Worm (Caenorhabditis elegans): ENCODE measurements around the gene C49C3.8.
A peak's percentile ranks its signal among the peaks of the same experiment; 100 is the strongest.

Gene C49C3.8

DNA sequence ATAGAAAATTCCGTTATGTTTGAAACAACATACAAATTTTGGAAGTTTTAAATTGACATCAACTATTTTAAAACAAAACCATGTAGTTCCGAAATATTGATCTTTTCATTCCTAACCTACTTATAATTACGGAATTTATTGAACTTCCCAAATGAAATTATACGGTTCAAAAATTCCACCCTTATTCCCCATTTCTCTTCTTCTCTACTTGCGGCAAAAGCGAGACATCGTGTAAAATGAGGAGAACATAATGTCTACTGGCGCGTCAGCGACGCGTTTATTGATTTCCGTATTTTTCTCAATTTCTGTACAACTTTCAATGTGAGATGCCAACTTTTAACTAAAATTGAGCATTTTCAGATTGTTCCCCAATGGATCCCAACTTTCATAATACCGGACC, 6.2 kb upstream of the C49C3.8 start, which contains the start of gene ceh-88:
ceh-88 (plus strand) TSS at position 355 of the 400 bp plus-strand sequence.
- TF ChIP-seq nhr-232 (tag; optimal IDR thresholded peaks at IDR 0.05) (no peak), ceh-31 (tag; optimal IDR thresholded peaks at IDR 0.05) (peak; percentile 3), ceh-48 (tag; optimal IDR thresholded peaks at IDR 0.05) (peak; percentile 88), pha-2 (tag; optimal IDR thresholded peaks at IDR 0.05) (no peak), unc-42 (tag; optimal IDR thresholded peaks at IDR 0.05) (peak; percentile 73), elt-4 (tag; optimal IDR thresholded peaks at IDR 0.05) (no peak), fkh-6 (tag; optimal IDR thresholded peaks at IDR 0.05) (no peak), ets-4 (tag; optimal IDR thresholded peaks at IDR 0.05) (no peak)

DNA sequence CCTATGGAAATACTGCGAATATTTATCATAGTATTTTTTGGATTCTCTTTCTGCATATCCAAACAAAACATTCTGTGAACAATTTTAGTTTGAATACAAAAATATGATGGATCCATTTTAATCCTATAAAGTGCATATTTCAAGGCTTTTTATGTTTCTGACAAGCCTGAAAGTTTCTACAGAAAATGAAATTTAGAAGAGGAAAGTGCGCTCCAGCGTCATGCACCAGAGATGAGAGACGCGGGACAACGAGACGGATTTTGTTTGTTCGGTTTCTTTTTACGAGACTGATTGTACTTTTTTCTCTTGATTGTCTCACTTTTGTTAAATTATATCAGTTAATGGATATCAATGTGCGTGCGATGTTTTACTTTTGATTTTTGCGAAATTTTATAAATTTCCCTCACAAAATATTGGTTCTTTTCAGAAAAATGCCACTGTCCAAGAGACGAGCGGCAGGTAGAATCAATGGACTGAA, 3.9 kb upstream of the C49C3.8 start, which contains the start of gene C49C3.6:
C49C3.6 (plus strand) TSS at position 428 of the 478 bp plus-strand sequence.
- TF ChIP-seq unc-42 (tag; optimal IDR thresholded peaks at IDR 0.05) (peak; percentile 62), ceh-18 (tag; optimal IDR thresholded peaks at IDR 0.05) (no peak)

ce11 chrIV:17332261-17332660, 2.7 kb upstream of the C49C3.8 start, which contains the start of gene C49C3.7:
TSS of gene C49C3.7 (plus strand) at chrIV:17332561.
- TF ChIP-seq ceh-18 (tag; optimal IDR thresholded peaks at IDR 0.05) (no peak), unc-55 (GFP tag; optimal IDR thresholded peaks at IDR 0.05) (no peak), dmd-4 (tag; optimal IDR thresholded peaks at IDR 0.05; ENCODE audit: borderline replicate concordance) (no peak), eyg-1 (tag; optimal IDR thresholded peaks at IDR 0.05) (no peak), pha-4 (tag; optimal IDR thresholded peaks at IDR 0.05) (no peak), pax-1 (tag; optimal IDR thresholded peaks at IDR 0.05) (no peak), npax-4 (tag; optimal IDR thresholded peaks at IDR 0.05) (no peak), C38D4.7 (GFP tag; optimal IDR thresholded peaks at IDR 0.05) (no peak), nhr-11 (tag; optimal IDR thresholded peaks at IDR 0.05) (no peak), ama-1 (optimal IDR thresholded peaks at IDR 0.05) (no peak), pat-9 (tag; optimal IDR thresholded peaks at IDR 0.05) (no peak), unc-86 (tag; optimal IDR thresholded peaks at IDR 0.05) (no peak), C08G9.2 (tag; optimal IDR thresholded peaks at IDR 0.05) (no peak), elt-2 (tag; optimal IDR thresholded peaks at IDR 0.05) (no peak), T23F11.4 (GFP tag; optimal IDR thresholded peaks at IDR 0.05) (no peak), sox-4 (tag; optimal IDR thresholded peaks at IDR 0.05) (no peak), tbx-7 (tag; optimal IDR thresholded peaks at IDR 0.05) (no peak), ceh-34 (tag; optimal IDR thresholded peaks at IDR 0.05) (no peak), Y22D7AL.16 (tag; optimal IDR thresholded peaks at IDR 0.05) (no peak), ceh-48 (tag; optimal IDR thresholded peaks at IDR 0.05) (no peak)

DNA sequence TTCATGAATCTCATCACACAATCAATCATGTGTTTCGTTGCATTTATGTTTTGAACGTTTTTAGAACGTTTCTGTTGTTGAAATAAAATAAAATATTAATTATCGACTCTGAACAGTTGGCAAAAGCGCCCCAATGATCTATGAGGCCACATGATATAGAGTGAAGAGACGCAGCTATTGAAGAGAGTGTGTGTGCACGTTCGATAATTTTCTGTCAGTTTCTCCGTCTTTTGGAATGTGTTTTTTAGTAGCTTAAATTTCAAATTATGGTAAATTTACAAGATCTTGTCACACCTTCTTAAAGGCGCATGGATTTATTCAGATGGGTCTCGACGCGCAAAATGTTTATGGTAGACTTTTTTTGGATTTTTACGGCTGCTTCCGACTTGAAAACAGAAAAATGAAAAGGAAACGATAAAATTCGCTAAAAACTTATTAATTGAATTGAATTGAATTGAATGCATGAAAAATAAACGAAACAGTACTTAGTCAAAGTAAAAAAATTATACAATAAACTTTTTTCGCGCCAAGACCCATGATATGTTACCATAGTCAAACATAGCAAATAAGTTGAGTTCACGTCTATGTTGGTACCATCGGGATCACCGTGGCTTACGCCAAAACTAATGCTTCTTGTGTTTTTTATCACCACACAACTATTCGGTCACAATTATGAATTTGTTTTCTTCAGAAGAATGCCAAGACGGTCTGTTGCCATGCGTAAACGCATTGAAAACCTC, 1.3 kb upstream of the C49C3.8 start, which contains the start of gene C49C3.15:
C49C3.15 (plus strand) TSS at position 690 of the 740 bp plus-strand sequence.
- TF ChIP-seq ceh-31 (tag; optimal IDR thresholded peaks at IDR 0.05) (peak; percentile 21), hlh-30 (tag; optimal IDR thresholded peaks at IDR 0.05; ENCODE audit: insufficient read depth) (peak; percentile 77), unc-55 (GFP tag; optimal IDR thresholded peaks at IDR 0.05) (peak; percentile 38), pax-1 (tag; optimal IDR thresholded peaks at IDR 0.05) (no peak), nfya-1 (tag; optimal IDR thresholded peaks at IDR 0.05) (peak; percentile 15)

ce11 chrIV:17338920-17339510, 4.0 kb downstream of the C49C3.8 start, which contains the start of gene C49C3.10:
TSS of gene C49C3.10 (minus strand) at chrIV:17338970.
- TF ChIP-seq elt-2 (tag; optimal IDR thresholded peaks at IDR 0.05): peak; percentile 78
- TF ChIP-seq ceh-19 (GFP tag; optimal IDR thresholded peaks at IDR 0.05): no peak

- TF ChIP-seq fkh-6 (tag; optimal IDR thresholded peaks at IDR 0.05) (no peak), eyg-1 (tag; optimal IDR thresholded peaks at IDR 0.05) (no peak), C38D4.7 (GFP tag; optimal IDR thresholded peaks at IDR 0.05) (no peak)
Measured at ce11 chrIV:17341033-17341432, 6.0 kb downstream of the C49C3.8 start.

All from whole organism, late embryonic.